Fruit fly (Drosophila melanogaster) Kc167 (cell line): Measurements from ENCODE around the gene BCL7-like.

Source experiments
- h ChIP-seq: fragments of >200 bp; optimal IDR thresholded peaks from 3 replicates; lab custom pipeline; 2018; ENCODE audit warnings: missing external identifiers
- psq ChIP-seq: fragments of >200 bp; optimal IDR thresholded peaks from 2 replicates; lab custom pipeline; 2017; ENCODE audit warnings: missing external identifiers
- ttk ChIP-seq: sonication (Bioruptor generic); optimal IDR thresholded peaks from 2 replicates; lab custom pipeline; 2017; ENCODE audit warnings: missing external identifiers

- no peak for TF ChIP-seq h (lab: Kevin White, UChicago)
- TF ChIP-seq psq (lab: Kevin White, UChicago), result no peak
- no peak for TF ChIP-seq ttk
Measured at dm6 chrX:9355193-9355995, 1.0 kb upstream of the BCL7-like start.
